Worm (Caenorhabditis elegans) whole organism, young adult: ENCODE results near the gene bed-3.

Experiments
- B0336.3 ChIP-seq: fragments of 200-800 bp; sonication (Bioruptor generic); IDR thresholded peaks from 2 replicates; pipeline ENCODE4 v1.3.6; 2022; ENCODE audit warnings: missing genetic modification characterization, missing compliant biosample characterization
- F52B5.7 ChIP-seq: sonication (generic microtip); optimal IDR thresholded peaks from 2 replicates; lab custom pipeline; 2016; ENCODE audit warnings: mild to moderate bottlenecking, missing genetic modification characterization, missing compliant biosample characterization
- F57C9.4 ChIP-seq: sonication (generic microtip); optimal IDR thresholded peaks from 2 replicates; lab custom pipeline; 2017; ENCODE audit warnings: mild to moderate bottlenecking, missing genetic modification characterization, missing compliant biosample characterization
- ets-4 ChIP-seq: fragments of 200-800 bp; sonication (Bioruptor generic); optimal IDR thresholded peaks from 2 replicates; lab custom pipeline; 2018; ENCODE audit warnings: mild to moderate bottlenecking, missing genetic modification characterization, missing compliant biosample characterization
- let-607 ChIP-seq, 2 experiments: fragments of 200-800 bp in 1 of 2; sonication (Bioruptor generic) in 1 of 2; sonication (generic microtip) in 1 of 2; optimal IDR thresholded peaks; 2 replicates each; lab custom pipeline; 2016 to 2018; ENCODE audit warnings: mild to moderate bottlenecking in 2 of 2, missing compliant biosample characterization in 2 of 2, missing genetic modification characterization in 2 of 2, moderate library complexity in 2 of 2, missing genotype in 1 of 2
- lsy-27 ChIP-seq: sonication (generic microtip); optimal IDR thresholded peaks from 2 replicates; lab custom pipeline; 2017; ENCODE audit warnings: missing genetic modification characterization, mild to moderate bottlenecking, missing compliant biosample characterization, antibody characterized with exemption, missing genotype, borderline replicate concordance; ENCODE audit not compliant: insufficient read depth
- nhr-27 ChIP-seq: fragments of 200-800 bp; sonication (Bioruptor generic); optimal IDR thresholded peaks from 2 replicates; lab custom pipeline; 2018; ENCODE audit warnings: mild to moderate bottlenecking, missing genetic modification characterization, moderate library complexity, missing compliant biosample characterization
- rec-8 ChIP-seq, 2 experiments: sonication (generic microtip); optimal IDR thresholded peaks; 2 replicates each; lab custom pipeline; 2016; ENCODE audit warnings: mild to moderate bottlenecking in 2 of 2, missing genetic modification characterization in 2 of 2, missing genetic modification reagents in 2 of 2, missing genotype in 2 of 2, missing biosample characterization in 1 of 2, missing compliant biosample characterization in 1 of 2, moderate library complexity in 1 of 2
- snpc-4 ChIP-seq, 5 experiments: fragments of 150-350 bp in 1 of 5; sonication (generic microtip) in 4 of 5; optimal IDR thresholded peaks; 2 replicates each; lab custom pipeline; 2014 to 2018; ENCODE audit warnings: missing genetic modification characterization in 5 of 5, missing biosample characterization in 3 of 5, antibody characterized with exemption in 2 of 5, mild to moderate bottlenecking in 2 of 5, missing compliant biosample characterization in 2 of 5, missing genotype in 2 of 5, moderate library complexity in 2 of 5, missing genetic modification reagents in 1 of 5
- tlf-1 ChIP-seq: fragments of 200-800 bp; sonication (Bioruptor generic); optimal IDR thresholded peaks from 2 replicates; lab custom pipeline; 2018; ENCODE audit warnings: mild to moderate bottlenecking, missing genetic modification characterization, missing compliant biosample characterization
- ztf-28 ChIP-seq: fragments of 200-800 bp; sonication (Bioruptor generic); IDR thresholded peaks from 2 replicates; pipeline ENCODE4 v1.3.6; 2022; ENCODE audit warnings: missing genetic modification reagents, missing genetic modification characterization, missing compliant biosample characterization

DNA sequence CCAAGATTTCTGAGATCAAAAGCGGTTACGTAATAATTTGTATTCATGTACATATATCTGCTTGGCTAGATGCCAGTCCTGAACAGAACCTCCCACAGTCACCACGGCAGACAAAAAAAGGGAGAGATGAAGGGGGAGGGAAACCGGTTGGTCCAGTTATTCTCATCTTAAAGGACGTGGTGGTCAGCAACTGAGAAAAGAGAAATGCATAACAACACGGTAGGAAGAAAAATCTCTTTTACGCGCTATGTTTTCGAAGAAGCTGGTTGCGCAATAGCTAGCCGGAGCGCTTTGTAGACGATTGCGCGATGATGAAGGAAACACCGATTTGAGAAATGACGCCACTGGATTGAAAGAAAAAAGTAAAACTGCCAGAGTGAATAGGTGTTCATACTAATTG, 1.7 kb downstream of the bed-3 start:
- TF ChIP-seq F57C9.4 = no peak
- no peak for TF ChIP-seq tlf-1
- TF ChIP-seq ztf-28 (GFP tag; lab: Robert Waterston, UW) = no peak
- TF ChIP-seq lsy-27 (tag; lab: Kevin White, UChicago) = no peak
- TF ChIP-seq snpc-4 (GFP tag; optimal IDR thresholded peaks at IDR 0.05; lab: Kevin White, UChicago) = no peak
- TF ChIP-seq snpc-4 (tag; optimal IDR thresholded peaks at IDR 0.05; lab: Kevin White, UChicago) = no peak
- TF ChIP-seq nhr-27 (tag; lab: Kevin White, UChicago) = no peak
- no peak for TF ChIP-seq let-607 (tag; optimal IDR thresholded peaks at IDR 0.05; lab: Kevin White, UChicago)
- no peak for TF ChIP-seq ets-4 (GFP tag; lab: Kevin White, UChicago)
- no peak for TF ChIP-seq rec-8 (tag; optimal IDR thresholded peaks at IDR 0.05; lab: Kevin White, UChicago)
- no peak for TF ChIP-seq B0336.3 (GFP tag; lab: Robert Waterston, UW)
- TF ChIP-seq F52B5.7 (tag; lab: Kevin White, UChicago) = no peak
